Worm (Caenorhabditis elegans): ENCODE results near the gene gspd-1.

Gene gspd-1

DNA sequence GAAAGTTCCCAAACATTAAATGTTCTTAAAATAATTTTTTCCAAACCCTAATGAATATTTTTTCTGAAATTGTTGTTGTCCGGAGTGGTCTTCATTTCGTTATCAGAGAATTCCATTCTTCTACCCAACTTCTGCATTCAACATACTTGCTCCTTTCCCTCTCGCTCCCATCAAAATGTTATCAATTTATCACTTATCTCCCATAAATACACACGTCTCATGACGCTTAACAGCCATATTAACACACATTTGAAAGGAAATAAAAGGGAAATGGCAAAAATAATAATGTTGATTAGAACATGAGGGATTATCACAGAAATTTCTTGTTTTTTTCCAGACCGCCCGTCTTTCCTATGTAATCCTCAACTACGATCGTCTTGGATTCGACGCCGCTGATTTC is 28.3 kb upstream of the gspd-1 start (continued):
- TF ChIP-seq pqm-1 (tag; optimal IDR thresholded peaks at IDR 0.05) = peak; percentile 99
- no peak for TF ChIP-seq F49E8.2 (tag; optimal IDR thresholded peaks at IDR 0.05; ENCODE audit: borderline replicate concordance)
- TF ChIP-seq aha-1 (tag) = no peak

ce11 chrIV:11296787-11297186 is 20.4 kb upstream of the gspd-1 start, which contains the start of gene mttu-1:
TSS of gene mttu-1 (minus strand) at chrIV:11296887.
- no peak for TF ChIP-seq F26F4.8 (GFP tag; conservative IDR thresholded peaks at IDR 0.05)
- TF ChIP-seq hif-1 (tag; optimal IDR thresholded peaks at IDR 0.05) = no peak
- no peak for TF ChIP-seq egl-43 (GFP tag; IDR thresholded peaks at IDR 0.05)
- no peak for TF ChIP-seq mxl-3 (GFP tag; optimal IDR thresholded peaks at IDR 0.05)
- no peak for TF ChIP-seq Y105C5A.15 (GFP tag; IDR thresholded peaks at IDR 0.05)
- TF ChIP-seq nhr-28 (tag; optimal IDR thresholded peaks at IDR 0.05) = no peak
- no peak for TF ChIP-seq Y48G9A.11 (GFP tag; IDR thresholded peaks at IDR 0.05)
- no peak for TF ChIP-seq spr-1 (tag; optimal IDR thresholded peaks at IDR 0.05)
- no peak for TF ChIP-seq D1046.2 (GFP tag; IDR thresholded peaks at IDR 0.05)
- no peak for TF ChIP-seq nhr-10 (tag; optimal IDR thresholded peaks at IDR 0.05)
- TF ChIP-seq lin-29 (GFP tag; IDR thresholded peaks at IDR 0.05) = no peak
- no peak for TF ChIP-seq nhr-25 (tag; optimal IDR thresholded peaks at IDR 0.05; ENCODE audit: borderline replicate concordance, insufficient read depth)
- TF ChIP-seq saeg-2 (GFP tag; IDR thresholded peaks at IDR 0.05) = no peak

ce11 chrIV:11298154-11299086 is 18.8 kb upstream of the gspd-1 start, which contains the start of the genes B0035.15 and dnj-1:
TSS of gene B0035.15 (minus strand) at chrIV:11298252.
TSS of gene dnj-1 (plus strand) at chrIV:11299036.
- TF ChIP-seq nhr-28 (tag; optimal IDR thresholded peaks at IDR 0.05) (peak; percentile 62), dmd-6 (GFP tag; IDR thresholded peaks at IDR 0.05) (no peak), hlh-11 (tag; optimal IDR thresholded peaks at IDR 0.05) (peak; percentile 23), nhr-10 (tag; optimal IDR thresholded peaks at IDR 0.05) (no peak), nhr-77 (tag; optimal IDR thresholded peaks at IDR 0.05) (peak; percentile 1), F49E8.2 (tag; optimal IDR thresholded peaks at IDR 0.05; ENCODE audit: borderline replicate concordance) (no peak), lin-38 (GFP tag; IDR thresholded peaks at IDR 0.05) (peak; percentile 69), lin-15B (tag; optimal IDR thresholded peaks at IDR 0.05) (no peak), aha-1 (tag) (no peak), spr-1 (tag; optimal IDR thresholded peaks at IDR 0.05) (no peak), mep-1 (tag; optimal IDR thresholded peaks at IDR 0.05) (peak; percentile 56), spr-3 (GFP tag; optimal IDR thresholded peaks at IDR 0.05) (no peak), unc-130 (GFP tag; optimal IDR thresholded peaks at IDR 0.05) (no peak), hlh-30 (tag; optimal IDR thresholded peaks at IDR 0.05; ENCODE audit: insufficient read depth) (peak; percentile 35), R02D3.7 (tag; optimal IDR thresholded peaks at IDR 0.05) (no peak), dpl-1 (GFP tag; optimal IDR thresholded peaks at IDR 0.05) (peak; percentile 50), tra-1 (GFP tag; IDR thresholded peaks at IDR 0.05) (no peak), fkh-10 (GFP tag; optimal IDR thresholded peaks at IDR 0.05) (no peak), nhr-25 (tag; optimal IDR thresholded peaks at IDR 0.05; ENCODE audit: borderline replicate concordance, insufficient read depth) (no peak), lsy-2 (tag; optimal IDR thresholded peaks at IDR 0.05) (peak in 1 of 2 experiments; percentile 53), mes-2 (tag; optimal IDR thresholded peaks at IDR 0.05; ENCODE audit: poor library complexity, severe bottlenecking) (peak; percentile 66), hmg-1.1 (GFP tag; IDR thresholded peaks at IDR 0.05) (0 out of 2 replicates have a peak, but pooled peaks have one; percentile 44), mxl-2 (GFP tag; conservative IDR thresholded peaks at IDR 0.05) (no peak), rbr-2 (tag; optimal IDR thresholded peaks at IDR 0.05) (no peak), aly-2 (tag; optimal IDR thresholded peaks at IDR 0.05) (no peak), dve-1 (tag; optimal IDR thresholded peaks at IDR 0.05; ENCODE audit: insufficient read depth) (peak; percentile 46)
